Worm (Caenorhabditis elegans): Measurements from ENCODE around the gene Y38E10A.33.

The Y38E10A.33 gene

ce11 chrII:12669342-12669741 is 10.1 kb downstream of the Y38E10A.33 start:
- TF ChIP-seq R02D3.7 (tag; optimal IDR thresholded peaks at IDR 0.05) (no peak), mml-1 (tag; optimal IDR thresholded peaks at IDR 0.05) (no peak), aly-2 (tag; optimal IDR thresholded peaks at IDR 0.05) (no peak), hmg-11 (tag; optimal IDR thresholded peaks at IDR 0.05) (no peak), ceh-82 (tag; optimal IDR thresholded peaks at IDR 0.05) (no peak), fkh-10 (GFP tag; optimal IDR thresholded peaks at IDR 0.05) (peak; percentile 53), zag-1 (tag; optimal IDR thresholded peaks at IDR 0.05) (no peak)

ce11 chrII:12668874-12669273 is 10.6 kb downstream of the Y38E10A.33 start:
- TF ChIP-seq ZK546.5 (tag; optimal IDR thresholded peaks at IDR 0.05) (no peak), nhr-76 (tag; optimal IDR thresholded peaks at IDR 0.05) (no peak), sea-2 (GFP tag; optimal IDR thresholded peaks at IDR 0.05) (no peak), nfya-1 (tag; optimal IDR thresholded peaks at IDR 0.05; ENCODE audit: insufficient read depth) (no peak), mml-1 (tag; optimal IDR thresholded peaks at IDR 0.05) (no peak), nhr-237 (tag; optimal IDR thresholded peaks at IDR 0.05) (no peak), tbx-2 (tag; optimal IDR thresholded peaks at IDR 0.05) (no peak), jun-1 (tag; optimal IDR thresholded peaks at IDR 0.05) (no peak), eor-1 (tag; optimal IDR thresholded peaks at IDR 0.05) (no peak), nhr-43 (tag; optimal IDR thresholded peaks at IDR 0.05; ENCODE audit: poor library complexity, severe bottlenecking) (no peak), snpc-4 (tag; optimal IDR thresholded peaks at IDR 0.05) (no peak), nhr-23 (tag; optimal IDR thresholded peaks at IDR 0.05) (no peak), R02D3.7 (tag; optimal IDR thresholded peaks at IDR 0.05) (no peak), ztf-4 (tag; optimal IDR thresholded peaks at IDR 0.05) (no peak)

- no peak for TF ChIP-seq ztf-11 (tag; optimal IDR thresholded peaks at IDR 0.05)
- TF ChIP-seq nhr-28 (tag; optimal IDR thresholded peaks at IDR 0.05) = no peak
- TF ChIP-seq nhr-23 (tag; optimal IDR thresholded peaks at IDR 0.05) = no peak
- no peak for TF ChIP-seq ama-1 (optimal IDR thresholded peaks at IDR 0.05)
- TF ChIP-seq elt-1 (tag; optimal IDR thresholded peaks at IDR 0.05) = no peak
- TF ChIP-seq aly-2 (tag; optimal IDR thresholded peaks at IDR 0.05) = no peak
- TF ChIP-seq lin-15B (tag; optimal IDR thresholded peaks at IDR 0.05) = no peak
- TF ChIP-seq ZK546.5 (tag; optimal IDR thresholded peaks at IDR 0.05) = no peak
- TF ChIP-seq eor-1 (tag; optimal IDR thresholded peaks at IDR 0.05) = no peak
- no peak for TF ChIP-seq jun-1 (tag; optimal IDR thresholded peaks at IDR 0.05)
- no peak for TF ChIP-seq ceh-82 (tag; optimal IDR thresholded peaks at IDR 0.05)
- no peak for TF ChIP-seq ceh-16 (tag; optimal IDR thresholded peaks at IDR 0.05)
- TF ChIP-seq nhr-76 (tag; optimal IDR thresholded peaks at IDR 0.05) = no peak
- TF ChIP-seq hmg-11 (tag; optimal IDR thresholded peaks at IDR 0.05) = no peak
- no peak for TF ChIP-seq nhr-11 (tag; optimal IDR thresholded peaks at IDR 0.05)
- TF ChIP-seq mdl-1 (tag; optimal IDR thresholded peaks at IDR 0.05) = no peak
- TF ChIP-seq nhr-25 (tag; optimal IDR thresholded peaks at IDR 0.05) = no peak
Measured at ce11 chrII:12668148-12668547, 11.3 kb downstream of the Y38E10A.33 start.

ce11 chrII:12666042-12666441 is 13.4 kb downstream of the Y38E10A.33 start:
- TF ChIP-seq elt-1 (tag; optimal IDR thresholded peaks at IDR 0.05) = no peak
- no peak for TF ChIP-seq ceh-82 (tag; optimal IDR thresholded peaks at IDR 0.05)
- no peak for TF ChIP-seq zag-1 (tag; optimal IDR thresholded peaks at IDR 0.05)
- TF ChIP-seq ztf-11 (tag; optimal IDR thresholded peaks at IDR 0.05) = no peak
- no peak for TF ChIP-seq nhr-43 (tag; optimal IDR thresholded peaks at IDR 0.05; ENCODE audit: poor library complexity, severe bottlenecking)
- no peak for TF ChIP-seq aly-2 (tag; optimal IDR thresholded peaks at IDR 0.05)

- peak; percentile 24 for TF ChIP-seq nfya-1 (tag; optimal IDR thresholded peaks at IDR 0.05; ENCODE audit: insufficient read depth)
- no peak for TF ChIP-seq R02D3.7 (tag; optimal IDR thresholded peaks at IDR 0.05)
- TF ChIP-seq ama-1 (optimal IDR thresholded peaks at IDR 0.05) = no peak
- TF ChIP-seq lin-39 (tag; optimal IDR thresholded peaks at IDR 0.05) = peak; percentile 40
- peak; percentile 53 for TF ChIP-seq hmg-11 (tag; optimal IDR thresholded peaks at IDR 0.05)
- no peak for TF ChIP-seq ceh-9 (tag; optimal IDR thresholded peaks at IDR 0.05)
- peak; percentile 6 for TF ChIP-seq lsy-12 (tag; optimal IDR thresholded peaks at IDR 0.05)
Measured at ce11 chrII:12665019-12665418, 14.4 kb downstream of the Y38E10A.33 start.

- TF ChIP-seq nfya-1 (tag; optimal IDR thresholded peaks at IDR 0.05; ENCODE audit: insufficient read depth) = peak; percentile 51
- TF ChIP-seq lin-39 (tag; optimal IDR thresholded peaks at IDR 0.05) = peak; percentile 70
- no peak for TF ChIP-seq unc-62 (GFP tag; optimal IDR thresholded peaks at IDR 0.05)
Measured at ce11 chrII:12661930-12662329, 17.5 kb downstream of the Y38E10A.33 start.
